Worm (Caenorhabditis elegans): ENCODE data around the gene K05F6.14.

K05F6.14 gene

DNA sequence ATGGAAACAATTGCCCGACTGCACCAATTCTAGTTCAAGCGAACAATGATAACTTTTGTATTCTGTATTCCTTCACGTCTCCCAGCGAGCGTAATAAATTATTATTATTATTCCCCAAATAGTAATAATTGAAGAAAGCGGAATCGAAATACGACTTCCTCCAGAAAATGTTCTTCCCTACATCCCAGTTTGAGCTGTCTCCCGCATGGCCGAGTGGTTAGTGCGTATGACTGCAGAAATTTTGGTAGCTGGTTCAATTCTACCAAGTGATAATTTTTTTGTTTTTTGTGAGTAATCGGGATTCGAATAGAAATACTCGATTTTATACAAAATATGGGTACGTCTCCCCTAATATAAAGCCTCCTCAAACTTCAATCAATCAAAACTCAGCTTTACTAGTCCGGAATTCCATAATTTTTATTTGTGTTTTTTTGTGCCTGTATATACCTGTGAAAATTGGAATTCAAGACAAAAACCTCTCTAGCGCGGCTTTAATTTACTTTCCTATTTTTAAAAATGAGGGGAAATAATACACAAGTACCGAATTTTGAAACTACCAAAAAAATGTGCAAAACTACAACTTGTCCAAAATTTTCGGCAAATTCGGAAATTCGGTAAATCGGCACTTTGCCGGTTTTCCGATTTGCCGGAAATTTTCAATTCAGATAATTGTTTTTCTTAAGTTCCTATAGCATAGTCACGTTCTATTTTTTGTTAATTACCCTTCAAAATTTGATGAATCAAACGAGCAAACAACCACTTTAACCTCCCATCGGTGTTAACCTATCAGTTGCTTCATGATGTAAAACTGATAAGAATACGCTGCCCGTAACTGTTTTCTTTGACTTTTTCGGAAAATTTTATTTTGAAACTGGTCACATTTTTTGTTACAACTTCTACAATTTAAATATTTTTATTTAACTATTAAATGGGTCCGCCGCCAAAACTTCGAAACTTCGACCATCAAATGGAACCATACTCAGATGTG lies 35.4 kb downstream of the K05F6.14 start, which contains the start of gene bath-46:
Gene bath-46 (plus strand): TSS at position 806 of the 988 bp plus-strand sequence.
- TF ChIP-seq nhr-129 (tag; optimal IDR thresholded peaks at IDR 0.05): peak; percentile 2
- TF ChIP-seq mab-5 (tag; optimal IDR thresholded peaks at IDR 0.05): no peak
- TF ChIP-seq fos-1 (tag; optimal IDR thresholded peaks at IDR 0.05): peak; percentile 74
- TF ChIP-seq sem-4 (tag; optimal IDR thresholded peaks at IDR 0.05): no peak
- TF ChIP-seq ztf-11 (tag; optimal IDR thresholded peaks at IDR 0.05): no peak
- TF ChIP-seq nhr-23 (tag; optimal IDR thresholded peaks at IDR 0.05): no peak
- no peak for TF ChIP-seq lin-11 (tag; optimal IDR thresholded peaks at IDR 0.05)
- TF ChIP-seq nhr-21 (tag; optimal IDR thresholded peaks at IDR 0.05): no peak
- TF ChIP-seq unc-39 (tag; optimal IDR thresholded peaks at IDR 0.05): no peak
- TF ChIP-seq ceh-82 (tag; optimal IDR thresholded peaks at IDR 0.05): no peak
- no peak for TF ChIP-seq aly-2 (tag; optimal IDR thresholded peaks at IDR 0.05)
- TF ChIP-seq ama-1 (optimal IDR thresholded peaks at IDR 0.05): no peak

ce11 chrII:1600661-1601060 lies 38.7 kb downstream of the K05F6.14 start, which contains the start of gene bath-26:
TSS of gene bath-26 (minus strand) at chrII:1600761.
- TF ChIP-seq mab-5 (tag; optimal IDR thresholded peaks at IDR 0.05) (no peak), gmeb-1 (tag; optimal IDR thresholded peaks at IDR 0.05) (no peak), peb-1 (tag; optimal IDR thresholded peaks at IDR 0.05) (no peak), F13H6.1 (tag; optimal IDR thresholded peaks at IDR 0.05) (no peak), nhr-6 (tag; optimal IDR thresholded peaks at IDR 0.05) (no peak)

DNA sequence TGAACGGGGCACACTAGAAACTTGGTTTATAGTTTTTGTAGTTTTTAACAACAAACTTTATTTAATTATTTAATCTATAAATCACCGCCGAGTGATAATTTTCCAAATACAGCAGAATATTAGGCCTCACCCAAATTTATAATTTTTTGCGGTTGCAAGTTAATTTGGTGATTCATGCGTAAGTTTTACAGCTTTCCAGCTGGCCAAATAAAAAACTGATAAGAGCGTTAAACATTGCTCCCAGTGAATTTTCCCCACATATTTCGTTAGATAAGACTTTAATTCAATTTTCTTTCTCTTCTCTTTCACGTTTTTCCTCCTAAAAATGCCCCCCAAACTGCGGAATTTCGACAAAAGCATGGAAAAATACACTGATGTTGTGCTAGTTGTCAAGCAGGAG lies 39.5 kb downstream of the K05F6.14 start, which contains the start of gene bath-47:
Gene bath-47 (plus strand): TSS at position 305 of the 400 bp plus-strand sequence.
- TF ChIP-seq fos-1 (tag; optimal IDR thresholded peaks at IDR 0.05) (peak; percentile 67), mbf-1 (tag; optimal IDR thresholded peaks at IDR 0.05) (no peak)

DNA sequence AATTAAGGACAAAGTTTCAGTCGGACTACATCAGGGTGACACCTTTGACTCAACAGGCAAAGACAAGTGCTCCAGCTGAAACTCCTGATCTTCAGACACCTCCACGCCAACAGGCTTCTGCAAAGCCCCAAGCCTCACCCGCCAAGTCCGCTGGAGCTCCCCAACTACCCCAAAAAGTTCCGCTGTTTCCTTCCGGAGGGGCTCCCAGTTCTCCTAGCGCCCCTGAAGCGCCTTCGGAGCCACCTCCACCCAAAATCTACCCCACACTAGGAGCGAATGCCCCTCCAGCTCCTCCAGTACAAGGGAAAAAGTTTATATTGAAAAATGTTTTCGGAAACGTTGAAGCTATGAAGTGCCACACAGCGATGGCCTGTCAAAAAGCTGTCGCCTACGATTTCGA lies 41.1 kb downstream of the K05F6.14 start:
- TF ChIP-seq unc-55 (GFP tag; optimal IDR thresholded peaks at IDR 0.05): no peak
- TF ChIP-seq nhr-6 (tag; optimal IDR thresholded peaks at IDR 0.05): no peak
- TF ChIP-seq nhr-77 (tag; optimal IDR thresholded peaks at IDR 0.05): no peak
- TF ChIP-seq ceh-16 (tag; optimal IDR thresholded peaks at IDR 0.05): no peak
- no peak for TF ChIP-seq egl-27 (tag; optimal IDR thresholded peaks at IDR 0.05)
- no peak for TF ChIP-seq unc-62 (GFP tag; optimal IDR thresholded peaks at IDR 0.05)
- TF ChIP-seq snpc-4 (tag; optimal IDR thresholded peaks at IDR 0.05): no peak
- TF ChIP-seq nhr-11 (tag; optimal IDR thresholded peaks at IDR 0.05): no peak
- no peak for TF ChIP-seq lin-13 (GFP tag; optimal IDR thresholded peaks at IDR 0.05)
- TF ChIP-seq alr-1 (tag; optimal IDR thresholded peaks at IDR 0.05): no peak
- no peak for TF ChIP-seq lin-11 (tag; optimal IDR thresholded peaks at IDR 0.05)
- TF ChIP-seq sma-9 (GFP tag; optimal IDR thresholded peaks at IDR 0.05): no peak
- no peak for TF ChIP-seq sma-9 (tag; optimal IDR thresholded peaks at IDR 0.05)
- no peak for TF ChIP-seq peb-1 (tag; optimal IDR thresholded peaks at IDR 0.05)
- TF ChIP-seq nhr-23 (tag; optimal IDR thresholded peaks at IDR 0.05): no peak
- TF ChIP-seq fos-1 (tag; optimal IDR thresholded peaks at IDR 0.05): no peak

DNA sequence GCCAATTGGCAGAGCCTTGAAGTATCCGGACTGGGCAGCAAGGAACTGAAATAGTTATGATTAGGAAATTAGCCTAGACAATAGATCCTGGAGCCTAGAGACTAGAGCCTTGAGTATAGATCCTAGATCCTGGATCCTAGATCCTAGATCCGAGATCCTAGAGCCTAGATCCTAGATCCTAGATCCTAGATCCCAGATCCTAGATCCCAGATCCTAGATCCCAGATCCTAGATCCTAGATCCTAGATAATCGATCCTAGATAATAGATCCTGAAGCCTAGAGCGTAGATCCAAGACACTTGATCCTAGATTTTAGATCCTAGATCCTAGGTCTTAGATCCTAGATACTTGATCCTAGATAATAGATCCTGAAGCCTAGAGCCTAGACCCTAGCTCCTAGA lies 43.0 kb downstream of the K05F6.14 start:
- TF ChIP-seq zag-1 (tag; optimal IDR thresholded peaks at IDR 0.05): no peak
- no peak for TF ChIP-seq crh-2 (tag; optimal IDR thresholded peaks at IDR 0.05)
- TF ChIP-seq nhr-237 (tag; optimal IDR thresholded peaks at IDR 0.05): no peak
- no peak for TF ChIP-seq ztf-4 (tag; optimal IDR thresholded peaks at IDR 0.05)
- no peak for TF ChIP-seq mbf-1 (tag; optimal IDR thresholded peaks at IDR 0.05)
- TF ChIP-seq lsy-2 (tag; optimal IDR thresholded peaks at IDR 0.05): no peak
- no peak for TF ChIP-seq Y55F3AM.14 (GFP tag; optimal IDR thresholded peaks at IDR 0.05)
- no peak for TF ChIP-seq nhr-77 (tag; optimal IDR thresholded peaks at IDR 0.05)
- no peak for TF ChIP-seq nhr-12 (tag; optimal IDR thresholded peaks at IDR 0.05)
- no peak for TF ChIP-seq lin-39 (tag; optimal IDR thresholded peaks at IDR 0.05)
